Worm (Caenorhabditis elegans): ENCODE results near the gene mcm-10.

- no peak for TF ChIP-seq drap-1 (GFP tag; optimal IDR thresholded peaks at IDR 0.05)
- TF ChIP-seq mep-1 (tag; optimal IDR thresholded peaks at IDR 0.05), result no peak
- no peak for TF ChIP-seq lin-13 (tag; optimal IDR thresholded peaks at IDR 0.05)
- no peak for TF ChIP-seq pha-4 (tag; optimal IDR thresholded peaks at IDR 0.05)
- no peak for TF ChIP-seq nhr-76 (tag; optimal IDR thresholded peaks at IDR 0.05)
- no peak for TF ChIP-seq lsy-2 (tag; optimal IDR thresholded peaks at IDR 0.05)
- TF ChIP-seq sptf-1 (tag; optimal IDR thresholded peaks at IDR 0.05), result no peak
- TF ChIP-seq lin-32 (GFP tag; optimal IDR thresholded peaks at IDR 0.05), result no peak
- TF ChIP-seq unc-62 (GFP tag; optimal IDR thresholded peaks at IDR 0.05), result no peak
- no peak for TF ChIP-seq unc-39 (tag; optimal IDR thresholded peaks at IDR 0.05)
- TF ChIP-seq blmp-1 (tag; optimal IDR thresholded peaks at IDR 0.05), result no peak
- no peak for TF ChIP-seq nhr-2 (tag; optimal IDR thresholded peaks at IDR 0.05)
- TF ChIP-seq ham-2 (GFP tag; optimal IDR thresholded peaks at IDR 0.05), result no peak
Observed at ce11 chrIII:11333032-11333732, 15.8 kb downstream of the mcm-10 start, which contains the start of gene T28D6.5.

Data from whole organism, mixed stage, embryonic.